Worm (Caenorhabditis elegans) whole organism, L2 larva: ENCODE results near the gene mib-1.

ENCODE experiments used
- Y55F3AM.14 ChIP-seq: fragments of 200-800 bp; sonication (Bioruptor generic); optimal IDR thresholded peaks from 2 replicates; lab custom pipeline; 2018; ENCODE audit warnings: mild to moderate bottlenecking, missing genetic modification characterization, missing compliant biosample characterization
- ama-1 ChIP-seq: fragments of 150-350 bp; optimal IDR thresholded peaks from 2 replicates; lab custom pipeline; 2018; ENCODE audit warnings: inconsistent platforms
- egl-27 ChIP-seq: sonication (generic microtip); optimal IDR thresholded peaks from 3 replicates; lab custom pipeline; 2017; ENCODE audit warnings: missing biosample characterization, missing genetic modification reagents, missing genetic modification characterization
- elt-1 ChIP-seq: fragments of 150-350 bp; optimal IDR thresholded peaks from 2 replicates; lab custom pipeline; 2014; ENCODE audit warnings: missing biosample characterization, missing genetic modification characterization
- fos-1 ChIP-seq: fragments of 150-350 bp; optimal IDR thresholded peaks from 2 replicates; lab custom pipeline; 2014; ENCODE audit warnings: missing biosample characterization, missing genetic modification characterization
- lin-13 ChIP-seq: fragments of 150-350 bp; optimal IDR thresholded peaks from 2 replicates; lab custom pipeline; 2014; ENCODE audit warnings: missing biosample characterization, missing genetic modification reagents, missing genetic modification characterization
- lin-39 ChIP-seq: fragments of 150-350 bp; optimal IDR thresholded peaks from 2 replicates; lab custom pipeline; 2014; ENCODE audit warnings: missing biosample characterization, missing genetic modification reagents, missing genetic modification characterization
- lsy-2 ChIP-seq, 2 experiments: fragments of 150-350 bp in 1 of 2; sonication (generic microtip) in 1 of 2; optimal IDR thresholded peaks; 2 replicates each; lab custom pipeline; 2014 to 2017; ENCODE audit warnings: missing biosample characterization in 2 of 2, missing genetic modification characterization in 2 of 2
- mbf-1 ChIP-seq: sonication (generic microtip); optimal IDR thresholded peaks from 2 replicates; lab custom pipeline; 2017; ENCODE audit warnings: missing biosample characterization, missing genetic modification characterization
- nhr-129 ChIP-seq: fragments of 150-350 bp; optimal IDR thresholded peaks from 2 replicates; lab custom pipeline; 2014; ENCODE audit warnings: missing biosample characterization, missing genetic modification characterization
- nhr-77 ChIP-seq: fragments of 150-350 bp; optimal IDR thresholded peaks from 2 replicates; lab custom pipeline; 2014; ENCODE audit warnings: missing biosample characterization, missing genetic modification characterization
- skn-1 ChIP-seq: sonication (generic microtip); optimal IDR thresholded peaks from 2 replicates; lab custom pipeline; 2017; ENCODE audit warnings: missing biosample characterization, missing genetic modification characterization
- unc-55 ChIP-seq: fragments of 150-350 bp; sonication (generic microtip); optimal IDR thresholded peaks from 3 replicates; lab custom pipeline; 2014; ENCODE audit warnings: missing biosample characterization, missing genetic modification reagents, missing genetic modification characterization
- unc-62 ChIP-seq: fragments of 150-350 bp; optimal IDR thresholded peaks from 2 replicates; lab custom pipeline; 2014; ENCODE audit warnings: missing biosample characterization, missing genetic modification reagents, missing genetic modification characterization

- TF ChIP-seq skn-1 (tag; lab: Kevin White, UChicago): no peak
- no peak for TF ChIP-seq nhr-77 (tag; lab: Kevin White, UChicago)
- TF ChIP-seq nhr-129 (tag; lab: Kevin White, UChicago): no peak
- TF ChIP-seq ama-1 (lab: Kevin White, UChicago): no peak
- no peak for TF ChIP-seq unc-62
- no peak for TF ChIP-seq fos-1
- no peak for TF ChIP-seq egl-27 (tag; lab: Kevin White, UChicago)
- TF ChIP-seq unc-55 (GFP tag; lab: Kevin White, UChicago): peak; percentile 70
- TF ChIP-seq elt-1 (tag; lab: Kevin White, UChicago): no peak
- no peak for TF ChIP-seq Y55F3AM.14
- TF ChIP-seq lin-39 (tag; lab: Kevin White, UChicago): no peak
- no peak for TF ChIP-seq lsy-2 (tag; optimal IDR thresholded peaks at IDR 0.05; lab: Kevin White, UChicago)
- no peak for TF ChIP-seq lin-13
- no peak for TF ChIP-seq mbf-1 (tag; lab: Kevin White, UChicago)
These were observed 41.8 kb upstream of the mib-1 start for ce11 chrIII:11332306-11332705.
